Worm (Caenorhabditis elegans) whole organism, late embryonic: ENCODE measurements around the gene K05D4.9.

Experiments used
- C08G9.2 ChIP-seq: sonication (generic microtip); optimal IDR thresholded peaks from 2 replicates; lab custom pipeline; 2016; ENCODE audit warnings: mild to moderate bottlenecking, missing genetic modification characterization, moderate library complexity, missing compliant biosample characterization
- C38D4.7 ChIP-seq: fragments of 200-800 bp; sonication (Bioruptor generic); optimal IDR thresholded peaks from 2 replicates; lab custom pipeline; 2018; ENCODE audit warnings: mild to moderate bottlenecking, missing genetic modification characterization, moderate library complexity, missing compliant biosample characterization
- K02D7.2 ChIP-seq: sonication (generic microtip); optimal IDR thresholded peaks from 2 replicates; lab custom pipeline; 2017; ENCODE audit warnings: mild to moderate bottlenecking, missing genetic modification characterization, missing compliant biosample characterization
- K09A11.1 ChIP-seq: sonication (generic microtip); optimal IDR thresholded peaks from 2 replicates; lab custom pipeline; 2017; ENCODE audit warnings: antibody characterized with exemption, mild to moderate bottlenecking, missing genetic modification characterization, missing compliant biosample characterization; ENCODE audit not compliant: insufficient read depth
- T23F11.4 ChIP-seq: fragments of 200-800 bp; sonication (Bioruptor generic); optimal IDR thresholded peaks from 2 replicates; lab custom pipeline; 2018; ENCODE audit warnings: mild to moderate bottlenecking, missing genetic modification characterization, missing compliant biosample characterization
- ama-1 ChIP-seq: fragments of 150-350 bp; optimal IDR thresholded peaks from 2 replicates; lab custom pipeline; 2014
- ceh-14 ChIP-seq: sonication (generic microtip); optimal IDR thresholded peaks from 2 replicates; lab custom pipeline; 2016; ENCODE audit warnings: missing genotype, missing genetic modification characterization, missing compliant biosample characterization
- ceh-19 ChIP-seq: fragments of 200-800 bp; sonication (Bioruptor generic); optimal IDR thresholded peaks from 2 replicates; lab custom pipeline; 2018; ENCODE audit warnings: mild to moderate bottlenecking, missing genetic modification characterization, missing compliant biosample characterization
- ceh-22 ChIP-seq: sonication (generic microtip); optimal IDR thresholded peaks from 2 replicates; lab custom pipeline; 2017; ENCODE audit warnings: missing biosample characterization, missing genetic modification characterization
- ceh-24 ChIP-seq: sonication (generic microtip); optimal IDR thresholded peaks from 2 replicates; lab custom pipeline; 2016; ENCODE audit warnings: mild to moderate bottlenecking, missing genetic modification characterization, missing compliant biosample characterization
- ceh-31 ChIP-seq: sonication (generic microtip); optimal IDR thresholded peaks from 2 replicates; lab custom pipeline; 2016; ENCODE audit warnings: missing genetic modification characterization, missing compliant biosample characterization
- ceh-45 ChIP-seq: fragments of 200-800 bp; sonication (Bioruptor generic); IDR thresholded peaks from 2 replicates; pipeline ENCODE4 v1.3.6; 2022; ENCODE audit warnings: missing genetic modification reagents, missing genetic modification characterization, missing compliant biosample characterization
- ceh-48 ChIP-seq: sonication (generic microtip); optimal IDR thresholded peaks from 2 replicates; lab custom pipeline; 2016; ENCODE audit warnings: missing genetic modification characterization, inconsistent platforms, missing compliant biosample characterization
- che-1 ChIP-seq: sonication (generic microtip); optimal IDR thresholded peaks from 2 replicates; lab custom pipeline; 2016; ENCODE audit warnings: mild to moderate bottlenecking, missing genetic modification characterization, missing compliant biosample characterization
- dmd-4 ChIP-seq: sonication (generic microtip); optimal IDR thresholded peaks from 2 replicates; lab custom pipeline; 2016; ENCODE audit warnings: borderline replicate concordance, missing genetic modification characterization, missing compliant biosample characterization
- elt-2 ChIP-seq: sonication (generic microtip); optimal IDR thresholded peaks from 2 replicates; lab custom pipeline; 2016; ENCODE audit warnings: missing genetic modification reagents, missing genetic modification characterization, missing compliant biosample characterization
- fax-1 ChIP-seq: sonication (generic microtip); optimal IDR thresholded peaks from 2 replicates; lab custom pipeline; 2016; ENCODE audit warnings: missing genotype, missing genetic modification characterization, missing compliant biosample characterization
- gmeb-2 ChIP-seq: sonication (generic microtip); optimal IDR thresholded peaks from 2 replicates; lab custom pipeline; 2016; ENCODE audit warnings: missing genetic modification characterization, inconsistent platforms, missing compliant biosample characterization
- lim-6 ChIP-seq: sonication (generic microtip); optimal IDR thresholded peaks from 2 replicates; lab custom pipeline; 2016; ENCODE audit warnings: missing genetic modification characterization, missing compliant biosample characterization
- lin-11 ChIP-seq: fragments of 200-800 bp; sonication (Bioruptor generic); optimal IDR thresholded peaks from 2 replicates; lab custom pipeline; 2018; ENCODE audit warnings: mild to moderate bottlenecking, missing genetic modification characterization, missing compliant biosample characterization
- madf-2 ChIP-seq: sonication (generic microtip); optimal IDR thresholded peaks from 2 replicates; lab custom pipeline; 2017; ENCODE audit warnings: missing genetic modification characterization, missing compliant biosample characterization
- nhr-232 ChIP-seq: sonication (generic microtip); optimal IDR thresholded peaks from 2 replicates; lab custom pipeline; 2016; ENCODE audit warnings: missing genetic modification characterization, missing compliant biosample characterization
- pag-3 ChIP-seq: sonication (generic microtip); optimal IDR thresholded peaks from 2 replicates; lab custom pipeline; 2016; ENCODE audit warnings: missing compliant biosample characterization, missing genetic modification characterization, borderline replicate concordance
- pat-9 ChIP-seq: fragments of 200-800 bp; sonication (Bioruptor generic); optimal IDR thresholded peaks from 2 replicates; lab custom pipeline; 2018; ENCODE audit warnings: mild to moderate bottlenecking, missing genetic modification characterization, moderate library complexity, missing compliant biosample characterization
- pax-1 ChIP-seq: fragments of 150-350 bp; optimal IDR thresholded peaks from 2 replicates; lab custom pipeline; 2014; ENCODE audit warnings: missing biosample characterization, missing genetic modification characterization
- pha-2 ChIP-seq: sonication (generic microtip); optimal IDR thresholded peaks from 2 replicates; lab custom pipeline; 2017; ENCODE audit warnings: mild to moderate bottlenecking, missing genetic modification characterization, missing compliant biosample characterization
- pqm-1 ChIP-seq: sonication (generic microtip); optimal IDR thresholded peaks from 2 replicates; lab custom pipeline; 2016; ENCODE audit warnings: missing genetic modification characterization, missing compliant biosample characterization
- pros-1 ChIP-seq: fragments of 150-350 bp; optimal IDR thresholded peaks from 2 replicates; lab custom pipeline; 2014; ENCODE audit warnings: missing biosample characterization, missing genetic modification reagents, missing genetic modification characterization
- sox-2 ChIP-seq: fragments of 200-800 bp; sonication (Bioruptor generic); IDR thresholded peaks from 2 replicates; pipeline ENCODE4 v1.3.6; 2022; ENCODE audit warnings: missing genetic modification reagents, missing genetic modification characterization, missing compliant biosample characterization
- syd-9 ChIP-seq: sonication (generic microtip); optimal IDR thresholded peaks from 2 replicates; lab custom pipeline; 2016; ENCODE audit warnings: mild to moderate bottlenecking, missing genetic modification characterization, moderate library complexity, missing compliant biosample characterization
- tbx-2 ChIP-seq: sonication (generic microtip); optimal IDR thresholded peaks from 2 replicates; lab custom pipeline; 2016; ENCODE audit warnings: missing genetic modification characterization, missing compliant biosample characterization
- ttx-3 ChIP-seq: sonication (generic microtip); optimal IDR thresholded peaks from 2 replicates; lab custom pipeline; 2016; ENCODE audit warnings: missing genetic modification reagents, missing genetic modification characterization, missing compliant biosample characterization
- unc-3 ChIP-seq, 2 experiments: fragments of 200-800 bp in 1 of 2; sonication (Bioruptor generic) in 1 of 2; sonication (generic microtip) in 1 of 2; conservative IDR thresholded peaks in 1 of 2; optimal IDR thresholded peaks in 1 of 2; 2 replicates each; pipeline versions ENCODE4 v1.3.6 to Lab custom; 2016 to 2022; ENCODE audit warnings: missing compliant biosample characterization in 2 of 2, missing genetic modification characterization in 2 of 2, missing genetic modification reagents in 1 of 2
- unc-55 ChIP-seq: sonication (generic microtip); optimal IDR thresholded peaks from 2 replicates; lab custom pipeline; 2017; ENCODE audit warnings: missing biosample characterization, missing genetic modification reagents, missing genetic modification characterization
- unc-86 ChIP-seq: sonication (generic microtip); optimal IDR thresholded peaks from 2 replicates; lab custom pipeline; 2016; ENCODE audit warnings: missing genetic modification characterization, missing compliant biosample characterization
- zip-5 ChIP-seq: sonication (generic microtip); optimal IDR thresholded peaks from 2 replicates; lab custom pipeline; 2016; ENCODE audit warnings: missing genetic modification characterization, missing compliant biosample characterization

The K05D4.9 gene

ce11 chrV:16192114-16192513 lies 20.5 kb upstream of the K05D4.9 start, which contains the start of gene srh-279:
srh-279 (plus strand) TSS chrV:16192414.
- TF ChIP-seq ceh-24 (tag; lab: Kevin White, UChicago) (no peak), elt-2 (tag; lab: Kevin White, UChicago) (no peak), dmd-4 (tag; lab: Kevin White, UChicago) (no peak), C08G9.2 (no peak), pax-1 (tag; lab: Kevin White, UChicago) (no peak), gmeb-2 (no peak), syd-9 (tag; lab: Kevin White, UChicago) (no peak), K02D7.2 (tag; lab: Kevin White, UChicago) (no peak), pha-2 (tag; lab: Kevin White, UChicago) (no peak), ceh-22 (no peak), C38D4.7 (no peak), zip-5 (no peak), ceh-45 (GFP tag; lab: Robert Waterston, UW) (no peak), che-1 (tag; lab: Kevin White, UChicago) (no peak), fax-1 (tag; lab: Kevin White, UChicago) (no peak), madf-2 (no peak), lim-6 (tag; lab: Kevin White, UChicago) (no peak), K09A11.1 (no peak)

DNA sequence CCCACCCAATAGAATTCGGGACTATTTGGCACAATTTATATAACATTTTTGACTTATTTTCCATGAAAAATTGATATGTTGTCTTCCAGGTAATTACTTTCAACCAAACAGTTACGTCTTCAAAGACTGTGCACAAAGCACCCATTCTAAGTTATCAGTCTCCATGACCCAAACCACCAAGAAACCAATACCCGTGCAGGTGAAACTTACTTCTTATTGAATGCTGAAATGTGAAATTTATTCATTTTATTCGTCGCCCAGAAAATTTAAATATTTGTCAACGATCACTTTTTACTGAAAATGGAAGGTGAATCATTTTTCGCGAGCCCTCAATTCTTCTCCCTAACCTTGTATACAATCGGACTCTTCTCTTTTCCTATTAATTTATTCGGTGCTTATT lies 18.9 kb upstream of the K05D4.9 start, which contains the start of gene srh-281:
Gene srh-281 (plus strand): TSS at position 301 of the 400 bp plus-strand sequence.
- no peak for TF ChIP-seq tbx-2 (tag; lab: Kevin White, UChicago)
- no peak for TF ChIP-seq ceh-48 (tag; lab: Kevin White, UChicago)
- TF ChIP-seq ama-1 (lab: Kevin White, UChicago): no peak
- TF ChIP-seq pqm-1: no peak
- no peak for TF ChIP-seq lin-11 (tag; lab: Kevin White, UChicago)
- TF ChIP-seq unc-55: no peak
- TF ChIP-seq nhr-232: no peak
- TF ChIP-seq sox-2: no peak
- no peak for TF ChIP-seq dmd-4 (tag; lab: Kevin White, UChicago)
- no peak for TF ChIP-seq ttx-3 (tag; lab: Kevin White, UChicago)
- TF ChIP-seq pat-9 (tag; lab: Kevin White, UChicago): no peak
- TF ChIP-seq C38D4.7: no peak
- no peak for TF ChIP-seq ceh-19 (GFP tag; lab: Kevin White, UChicago)
- TF ChIP-seq ceh-31 (tag; lab: Kevin White, UChicago): no peak
- TF ChIP-seq pag-3 (tag; lab: Kevin White, UChicago): no peak
- TF ChIP-seq unc-3 (GFP tag; conservative IDR thresholded peaks at IDR 0.05; lab: Robert Waterston, UW): no peak
- TF ChIP-seq unc-3 (tag; optimal IDR thresholded peaks at IDR 0.05; lab: Kevin White, UChicago): no peak
- TF ChIP-seq pros-1 (tag; lab: Kevin White, UChicago): no peak

- TF ChIP-seq ceh-24 (tag; lab: Kevin White, UChicago) (no peak), unc-86 (tag; lab: Kevin White, UChicago) (no peak), dmd-4 (tag; lab: Kevin White, UChicago) (no peak), ceh-14 (tag; lab: Kevin White, UChicago) (no peak), T23F11.4 (GFP tag; lab: Kevin White, UChicago) (no peak), pat-9 (tag; lab: Kevin White, UChicago) (no peak), unc-55 (no peak), lin-11 (tag; lab: Kevin White, UChicago) (no peak), tbx-2 (tag; lab: Kevin White, UChicago) (no peak), K02D7.2 (tag; lab: Kevin White, UChicago) (no peak), fax-1 (tag; lab: Kevin White, UChicago) (no peak)
Observed at ce11 chrV:16183357-16183756, 11.7 kb upstream of the K05D4.9 start, which contains the start of gene srz-14. srz-14 (plus strand) TSS chrV:16183657.

ce11 chrV:16182918-16183317 lies 11.3 kb upstream of the K05D4.9 start, which contains the start of gene srh-277:
srh-277 (plus strand) TSS chrV:16183218.
- no peak for TF ChIP-seq pat-9 (tag; lab: Kevin White, UChicago)
